Worm (Caenorhabditis elegans) whole organism, L3 larva: Measurements from ENCODE around the gene F36G9.13.

ENCODE experiments used
- R02D3.7 ChIP-seq: fragments of 150-350 bp; optimal IDR thresholded peaks from 2 replicates; lab custom pipeline; 2014; ENCODE audit warnings: missing biosample characterization, missing genetic modification characterization
- ZK546.5 ChIP-seq: sonication (generic microtip); optimal IDR thresholded peaks from 2 replicates; lab custom pipeline; 2017; ENCODE audit warnings: missing biosample characterization, missing genetic modification characterization
- aly-2 ChIP-seq: fragments of 150-350 bp; optimal IDR thresholded peaks from 2 replicates; lab custom pipeline; 2014; ENCODE audit warnings: missing biosample characterization, missing genetic modification characterization
- ama-1 ChIP-seq: fragments of 150-350 bp; optimal IDR thresholded peaks from 2 replicates; lab custom pipeline; 2018
- ceh-16 ChIP-seq: sonication (generic microtip); optimal IDR thresholded peaks from 2 replicates; lab custom pipeline; 2017; ENCODE audit warnings: missing biosample characterization, missing genetic modification characterization
- ceh-28 ChIP-seq: fragments of 150-350 bp; optimal IDR thresholded peaks from 2 replicates; lab custom pipeline; 2014; ENCODE audit warnings: missing biosample characterization, missing genetic modification reagents, missing genetic modification characterization
- ceh-82 ChIP-seq: fragments of 150-350 bp; optimal IDR thresholded peaks from 2 replicates; lab custom pipeline; 2014; ENCODE audit warnings: missing biosample characterization, missing genetic modification characterization
- ceh-9 ChIP-seq: sonication (generic microtip); optimal IDR thresholded peaks from 2 replicates; lab custom pipeline; 2018; ENCODE audit warnings: missing biosample characterization, missing genetic modification characterization
- egl-27 ChIP-seq: sonication (generic microtip); optimal IDR thresholded peaks from 4 replicates; lab custom pipeline; 2017; ENCODE audit warnings: missing biosample characterization, missing genetic modification reagents, missing genetic modification characterization
- egl-5 ChIP-seq: fragments of 150-350 bp; optimal IDR thresholded peaks from 2 replicates; lab custom pipeline; 2017; ENCODE audit warnings: missing biosample characterization, missing genetic modification reagents, missing genetic modification characterization, inconsistent platforms
- elt-1 ChIP-seq: fragments of 150-350 bp; optimal IDR thresholded peaks from 2 replicates; lab custom pipeline; 2014; ENCODE audit warnings: missing biosample characterization, missing genetic modification characterization
- elt-2 ChIP-seq: sonication (generic microtip); optimal IDR thresholded peaks from 2 replicates; lab custom pipeline; 2016; ENCODE audit warnings: missing genetic modification reagents, mild to moderate bottlenecking, missing genetic modification characterization, missing compliant biosample characterization
- fkh-2 ChIP-seq: fragments of 150-350 bp; optimal IDR thresholded peaks from 2 replicates; lab custom pipeline; 2014; ENCODE audit warnings: missing biosample characterization, missing genetic modification reagents, missing genetic modification characterization
- fos-1 ChIP-seq: fragments of 150-350 bp; optimal IDR thresholded peaks from 2 replicates; lab custom pipeline; 2014; ENCODE audit warnings: missing biosample characterization, missing genetic modification characterization
- hmg-11 ChIP-seq: sonication (generic microtip); optimal IDR thresholded peaks from 2 replicates; lab custom pipeline; 2016; ENCODE audit warnings: missing genetic modification characterization, missing compliant biosample characterization
- jun-1 ChIP-seq: fragments of 150-350 bp; optimal IDR thresholded peaks from 2 replicates; lab custom pipeline; 2014; ENCODE audit warnings: missing biosample characterization, missing genetic modification reagents, missing genetic modification characterization
- lin-15B ChIP-seq: fragments of 150-350 bp; optimal IDR thresholded peaks from 2 replicates; lab custom pipeline; 2014; ENCODE audit warnings: missing biosample characterization, missing genetic modification characterization
- lin-39 ChIP-seq: fragments of 150-350 bp; optimal IDR thresholded peaks from 2 replicates; lab custom pipeline; 2018; ENCODE audit warnings: missing biosample characterization, missing genetic modification reagents, missing genetic modification characterization
- lsy-12 ChIP-seq: sonication (generic microtip); optimal IDR thresholded peaks from 2 replicates; lab custom pipeline; 2016; ENCODE audit warnings: mild to moderate bottlenecking, missing genetic modification characterization, missing compliant biosample characterization
- mdl-1 ChIP-seq: fragments of 150-350 bp; optimal IDR thresholded peaks from 2 replicates; lab custom pipeline; 2014; ENCODE audit warnings: missing biosample characterization, missing genetic modification characterization
- nfya-1 ChIP-seq: sonication (generic microtip); optimal IDR thresholded peaks from 2 replicates; lab custom pipeline; 2017; ENCODE audit warnings: missing genetic modification characterization, mild to moderate bottlenecking, missing compliant biosample characterization, antibody characterized with exemption, moderate library complexity; ENCODE audit not compliant: insufficient read depth
- nhr-11 ChIP-seq: fragments of 150-350 bp; optimal IDR thresholded peaks from 2 replicates; lab custom pipeline; 2014; ENCODE audit warnings: missing biosample characterization, missing genetic modification characterization
- nhr-12 ChIP-seq: fragments of 150-350 bp; optimal IDR thresholded peaks from 2 replicates; lab custom pipeline; 2014; ENCODE audit warnings: missing biosample characterization, missing genetic modification characterization
- nhr-237 ChIP-seq: fragments of 150-350 bp; optimal IDR thresholded peaks from 2 replicates; lab custom pipeline; 2014; ENCODE audit warnings: missing biosample characterization, missing genetic modification characterization
- nhr-25 ChIP-seq: sonication (generic microtip); optimal IDR thresholded peaks from 2 replicates; lab custom pipeline; 2017; ENCODE audit warnings: missing biosample characterization, missing genetic modification characterization
- nhr-28 ChIP-seq: fragments of 150-350 bp; optimal IDR thresholded peaks from 2 replicates; lab custom pipeline; 2014; ENCODE audit warnings: missing biosample characterization, missing genetic modification characterization
- nhr-43 ChIP-seq: sonication (generic microtip); optimal IDR thresholded peaks from 2 replicates; lab custom pipeline; 2016; ENCODE audit warnings: mild to moderate bottlenecking, missing genetic modification characterization, missing compliant biosample characterization; ENCODE audit not compliant: poor library complexity, severe bottlenecking
- nhr-67 ChIP-seq: fragments of 150-350 bp; optimal IDR thresholded peaks from 2 replicates; lab custom pipeline; 2014; ENCODE audit warnings: missing biosample characterization, missing genetic modification characterization
- nhr-76 ChIP-seq: fragments of 150-350 bp; sonication (generic microtip); optimal IDR thresholded peaks from 5 replicates; lab custom pipeline; 2014; ENCODE audit warnings: missing biosample characterization, missing genetic modification characterization
- nhr-77 ChIP-seq: fragments of 150-350 bp; optimal IDR thresholded peaks from 2 replicates; lab custom pipeline; 2014; ENCODE audit warnings: missing biosample characterization, missing genetic modification characterization
- pha-4 ChIP-seq: fragments of 150-350 bp; optimal IDR thresholded peaks from 2 replicates; lab custom pipeline; 2014; ENCODE audit warnings: missing biosample characterization, missing genetic modification reagents, missing genetic modification characterization
- pqm-1 ChIP-seq: fragments of 150-350 bp; optimal IDR thresholded peaks from 2 replicates; lab custom pipeline; 2017; ENCODE audit warnings: missing biosample characterization, missing genetic modification characterization, inconsistent platforms
- sea-2 ChIP-seq: fragments of 150-350 bp; sonication (generic microtip); optimal IDR thresholded peaks from 4 replicates; lab custom pipeline; 2014; ENCODE audit warnings: missing biosample characterization, missing genetic modification reagents, missing genetic modification characterization
- tbx-2 ChIP-seq: sonication (generic microtip); optimal IDR thresholded peaks from 2 replicates; lab custom pipeline; 2016; ENCODE audit warnings: mild to moderate bottlenecking, missing genetic modification characterization, missing compliant biosample characterization
- unc-39 ChIP-seq: sonication (generic microtip); optimal IDR thresholded peaks from 4 replicates; lab custom pipeline; 2017; ENCODE audit warnings: missing biosample characterization, missing genetic modification characterization
- unc-62 ChIP-seq: fragments of 150-350 bp; sonication (generic microtip); optimal IDR thresholded peaks from 4 replicates; lab custom pipeline; 2014; ENCODE audit warnings: missing biosample characterization, missing genetic modification reagents, missing genetic modification characterization

F36G9.13 gene

DNA sequence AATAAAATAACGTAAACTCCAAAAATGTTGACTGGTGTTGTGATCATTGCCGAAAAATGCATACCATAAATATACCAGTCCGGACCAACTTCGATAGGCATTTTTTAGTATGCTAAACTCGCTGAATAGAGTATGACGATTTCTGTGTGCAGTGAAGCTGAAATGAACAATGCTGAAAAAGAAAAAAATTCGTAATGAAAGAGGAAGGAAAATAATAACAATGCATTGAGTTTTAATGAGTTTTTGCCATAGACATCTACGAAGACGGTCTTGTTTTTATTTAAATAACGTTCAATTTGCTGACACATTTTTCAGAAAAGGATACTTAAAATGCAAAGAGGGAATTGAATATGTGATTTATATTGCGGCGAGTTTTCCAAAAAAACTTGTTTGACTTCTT, 15.6 kb upstream of the F36G9.13 start, which contains the start of gene sri-1:
sri-1 (minus strand) TSS at position 101 of the 400 bp plus-strand sequence.
- TF ChIP-seq sea-2 (GFP tag; lab: Kevin White, UChicago), result no peak
- TF ChIP-seq unc-62 (GFP tag; lab: Kevin White, UChicago), result no peak
- TF ChIP-seq lsy-12 (tag; lab: Kevin White, UChicago), result no peak
- TF ChIP-seq, all 47 proteins: peak for 0

DNA sequence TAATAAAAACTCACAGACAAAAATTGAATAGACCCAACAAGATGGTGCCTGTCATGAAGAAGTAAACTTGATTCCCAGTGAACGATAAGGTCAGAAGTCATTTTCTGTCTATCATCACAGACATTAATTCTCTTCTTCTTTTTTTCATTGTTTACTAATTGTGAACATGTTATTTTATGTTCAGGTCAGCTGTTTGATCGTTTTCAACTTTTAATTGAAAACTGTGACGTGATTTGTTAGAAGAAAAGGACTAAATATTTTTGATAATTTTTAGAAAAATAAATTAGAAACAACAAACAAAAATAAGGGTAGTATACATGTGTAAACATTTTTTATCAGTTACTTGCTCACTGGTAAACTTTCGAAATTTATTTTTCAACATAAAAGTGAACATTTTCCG, 13.4 kb upstream of the F36G9.13 start, which contains the start of gene F36G9.7:
F36G9.7 (minus strand) TSS at position 101 of the 400 bp plus-strand sequence.
- TF ChIP-seq elt-2 (tag; lab: Kevin White, UChicago) (no peak), nhr-237 (tag; lab: Kevin White, UChicago) (no peak), ceh-82 (no peak), nfya-1 (tag; lab: Kevin White, UChicago) (no peak), aly-2 (no peak), jun-1 (tag; lab: Kevin White, UChicago) (no peak), nhr-25 (no peak), unc-39 (tag; lab: Kevin White, UChicago) (no peak), nhr-67 (tag; lab: Kevin White, UChicago) (no peak), nhr-77 (tag; lab: Kevin White, UChicago) (no peak), pqm-1 (tag; lab: Kevin White, UChicago) (no peak), egl-5 (no peak), R02D3.7 (tag; lab: Kevin White, UChicago) (no peak), nhr-28 (no peak), nhr-11 (tag; lab: Kevin White, UChicago) (no peak), nhr-12 (tag; lab: Kevin White, UChicago) (no peak), lin-15B (tag; lab: Kevin White, UChicago) (no peak), ceh-16 (tag; lab: Kevin White, UChicago) (no peak), nhr-76 (tag; lab: Kevin White, UChicago) (no peak), fkh-2 (tag; lab: Kevin White, UChicago) (no peak)
- TF ChIP-seq, all 47 proteins: peak for 0

DNA sequence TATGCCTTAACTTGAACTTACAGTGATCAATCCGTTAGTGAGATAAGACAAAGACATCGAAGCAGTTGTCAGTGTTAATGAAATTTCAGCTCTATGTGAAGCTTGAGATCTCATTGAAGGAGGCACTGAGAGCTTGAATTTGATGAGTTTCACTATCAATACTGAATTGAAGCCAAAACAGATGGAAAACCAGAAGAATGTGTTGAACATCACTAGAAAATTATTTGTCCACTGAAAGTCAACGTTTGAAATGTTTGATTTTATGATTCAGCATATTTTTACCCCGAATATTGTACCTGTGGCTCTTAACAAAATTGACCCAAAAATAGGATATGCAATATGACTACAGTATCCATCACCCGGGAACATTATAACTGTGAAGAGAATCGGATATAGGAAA, 12.3 kb upstream of the F36G9.13 start:
- TF ChIP-seq ama-1 (lab: Kevin White, UChicago) (no peak), egl-27 (no peak), ceh-9 (tag; lab: Kevin White, UChicago) (no peak), unc-62 (GFP tag; lab: Kevin White, UChicago) (no peak)

DNA sequence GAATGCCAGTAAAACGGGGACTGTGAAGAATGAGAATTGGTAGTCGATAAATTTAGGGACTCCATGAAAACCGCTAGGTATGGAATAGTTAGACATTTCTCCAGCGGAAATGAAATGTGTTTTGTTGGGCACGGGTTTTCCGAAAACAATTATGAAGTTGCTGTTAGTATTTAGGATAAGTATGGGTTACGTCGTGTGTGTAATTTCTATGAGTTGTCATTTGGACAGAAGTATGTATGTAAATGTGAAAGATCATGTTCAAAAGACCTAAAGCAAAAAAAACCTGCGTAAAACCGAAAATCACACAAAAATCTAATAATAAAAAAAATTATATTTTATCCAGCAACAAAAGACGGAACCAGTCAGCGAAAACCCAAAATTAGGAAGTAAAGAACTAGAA, 10.6 kb upstream of the F36G9.13 start, which contains the start of gene sru-23:
sru-23 (minus strand) TSS at position 101 of the 400 bp plus-strand sequence.
- TF ChIP-seq ZK546.5 (tag; lab: Kevin White, UChicago), result no peak
- no peak for TF ChIP-seq elt-2 (tag; lab: Kevin White, UChicago)
- TF ChIP-seq nhr-25, result no peak
- no peak for TF ChIP-seq nhr-76 (tag; lab: Kevin White, UChicago)
- TF ChIP-seq pqm-1 (tag; lab: Kevin White, UChicago), result no peak
- TF ChIP-seq elt-1, result no peak
- no peak for TF ChIP-seq mdl-1
- TF ChIP-seq lin-39, result no peak
- no peak for TF ChIP-seq nfya-1 (tag; lab: Kevin White, UChicago)
- TF ChIP-seq jun-1 (tag; lab: Kevin White, UChicago), result no peak
- no peak for TF ChIP-seq pha-4 (tag; lab: Kevin White, UChicago)
- TF ChIP-seq ceh-28 (tag; lab: Kevin White, UChicago), result no peak
- TF ChIP-seq nhr-237 (tag; lab: Kevin White, UChicago), result no peak
- TF ChIP-seq egl-5, result no peak
- no peak for TF ChIP-seq fos-1 (tag; lab: Kevin White, UChicago)
- TF ChIP-seq lsy-12 (tag; lab: Kevin White, UChicago), result no peak
- TF ChIP-seq hmg-11 (tag; lab: Kevin White, UChicago), result no peak

DNA sequence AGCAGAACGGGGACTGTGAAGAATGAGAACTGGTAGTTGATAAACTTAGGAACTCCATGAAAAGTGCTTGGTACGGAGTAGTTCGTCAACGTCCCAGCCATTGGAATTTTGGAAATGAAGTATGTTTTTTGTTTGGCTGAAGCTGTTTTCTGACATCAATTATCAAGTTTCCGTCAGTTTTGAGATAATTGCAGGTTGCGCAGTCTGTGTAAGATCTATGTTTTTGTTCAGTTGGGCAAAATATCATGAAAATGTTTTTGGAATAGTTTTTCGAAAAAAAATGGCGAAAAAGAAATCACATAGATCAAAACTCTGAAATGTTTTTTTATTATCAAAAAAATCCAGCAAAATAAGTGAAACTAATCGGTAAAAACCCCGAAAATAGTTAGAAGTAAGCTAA, 8.3 kb upstream of the F36G9.13 start, which contains the start of gene sru-22:
sru-22 (minus strand) TSS at position 101 of the 400 bp plus-strand sequence.
- TF ChIP-seq hmg-11 (tag; lab: Kevin White, UChicago), result no peak
- no peak for TF ChIP-seq ama-1 (lab: Kevin White, UChicago)
- TF ChIP-seq tbx-2 (tag; lab: Kevin White, UChicago), result no peak
- TF ChIP-seq nhr-43 (tag; lab: Kevin White, UChicago), result no peak
- TF ChIP-seq, all 47 proteins: peak for 0
